Worm (Caenorhabditis elegans): ENCODE results near the gene C07A12.7.

Gene C07A12.7

DNA sequence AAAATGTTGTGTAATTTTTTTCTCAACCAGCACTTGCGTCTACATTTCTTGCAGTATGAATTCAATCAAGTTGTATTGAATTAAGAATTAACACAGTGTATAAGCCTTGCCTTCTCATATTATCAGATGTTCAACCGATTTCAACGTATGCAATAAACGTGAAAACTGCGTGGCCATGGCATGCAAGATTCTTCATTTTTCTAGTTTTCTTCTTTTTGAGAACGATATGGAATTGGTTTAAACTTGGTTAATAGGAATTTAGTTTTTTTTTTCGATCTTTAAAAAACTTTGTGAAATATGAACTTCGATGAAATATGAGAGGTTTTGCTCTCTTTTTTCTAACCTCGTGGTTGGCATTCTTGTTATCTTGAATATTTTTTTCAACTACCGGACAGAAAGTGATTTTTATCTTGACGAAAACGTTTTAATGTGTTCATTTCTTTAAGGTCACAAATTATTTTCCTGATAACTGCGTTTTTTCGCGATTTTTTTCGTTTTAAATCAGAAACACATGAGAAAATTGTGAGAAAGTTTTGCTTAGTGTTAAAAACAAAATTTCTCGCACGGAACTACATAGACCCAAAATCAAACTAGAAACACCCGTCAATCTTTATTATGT is 8.6 kb upstream of the C07A12.7 start:
- no peak for TF ChIP-seq cnd-1 (tag; optimal IDR thresholded peaks at IDR 0.05)
- no peak for TF ChIP-seq M03D4.4 (tag; optimal IDR thresholded peaks at IDR 0.05)
- TF ChIP-seq nhr-12 (tag; optimal IDR thresholded peaks at IDR 0.05): no peak
- no peak for TF ChIP-seq drap-1 (GFP tag; optimal IDR thresholded peaks at IDR 0.05)
- TF ChIP-seq ceh-83 (GFP tag; optimal IDR thresholded peaks at IDR 0.05): no peak
- no peak for TF ChIP-seq unc-62 (GFP tag; optimal IDR thresholded peaks at IDR 0.05)
- TF ChIP-seq nhr-76 (tag; optimal IDR thresholded peaks at IDR 0.05): no peak
- no peak for TF ChIP-seq sem-2 (GFP tag; optimal IDR thresholded peaks at IDR 0.05)
- no peak for TF ChIP-seq ham-2 (GFP tag; optimal IDR thresholded peaks at IDR 0.05)
- no peak for TF ChIP-seq blmp-1 (tag; optimal IDR thresholded peaks at IDR 0.05)
- no peak for TF ChIP-seq lin-32 (GFP tag; optimal IDR thresholded peaks at IDR 0.05)
- TF ChIP-seq elt-3 (tag; optimal IDR thresholded peaks at IDR 0.05): no peak

DNA sequence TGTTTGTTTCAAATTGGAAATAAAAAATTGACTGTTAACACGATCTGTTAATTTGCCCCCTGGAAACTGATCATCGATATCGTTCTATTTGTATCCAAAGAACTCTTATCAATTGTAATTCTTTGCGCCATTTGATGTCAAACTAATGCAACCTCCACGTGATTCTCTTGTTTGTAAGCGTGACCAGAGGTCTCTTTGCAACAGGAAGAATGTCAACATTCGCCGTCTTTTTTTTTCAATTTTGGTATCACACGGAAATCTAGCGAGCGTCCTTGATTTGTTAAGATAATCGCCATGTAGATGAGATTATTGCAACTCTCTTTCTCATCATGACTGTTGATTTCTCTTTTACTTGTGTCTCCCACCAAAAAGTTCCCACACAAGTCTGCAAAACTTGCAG is 7.0 kb upstream of the C07A12.7 start:
- TF ChIP-seq elt-3 (tag; optimal IDR thresholded peaks at IDR 0.05) (no peak), unc-120 (tag; optimal IDR thresholded peaks at IDR 0.05; ENCODE audit: poor library complexity, severe bottlenecking) (no peak), elt-1 (tag; optimal IDR thresholded peaks at IDR 0.05; ENCODE audit: borderline replicate concordance, insufficient read depth) (peak; percentile 76)

DNA sequence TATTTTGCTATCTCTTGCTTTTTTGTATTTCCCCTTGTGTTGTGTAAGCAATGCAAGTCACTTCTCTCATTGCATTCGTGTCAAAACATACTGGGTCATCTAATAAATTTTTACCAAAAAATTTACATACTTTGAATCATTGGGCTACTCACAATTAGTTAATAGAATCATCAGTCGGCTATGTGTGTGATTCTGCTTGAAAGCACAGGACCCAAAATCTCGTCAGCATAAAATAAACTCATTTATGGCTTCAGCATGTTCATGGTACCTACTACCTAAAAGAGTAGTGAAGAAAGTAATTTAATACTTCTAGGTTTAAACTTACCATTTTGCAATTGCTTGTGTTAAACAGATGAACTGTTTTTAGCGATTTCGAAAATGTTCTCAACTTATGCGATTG is 4.5 kb upstream of the C07A12.7 start:
- no peak for TF ChIP-seq nhr-237 (tag; optimal IDR thresholded peaks at IDR 0.05)
- no peak for TF ChIP-seq hlh-1 (tag; optimal IDR thresholded peaks at IDR 0.05)
- TF ChIP-seq ces-1 (GFP tag; optimal IDR thresholded peaks at IDR 0.05): no peak
- no peak for TF ChIP-seq lin-32 (GFP tag; optimal IDR thresholded peaks at IDR 0.05)
- TF ChIP-seq ham-2 (GFP tag; optimal IDR thresholded peaks at IDR 0.05): no peak
- no peak for TF ChIP-seq sem-2 (GFP tag; optimal IDR thresholded peaks at IDR 0.05)
- TF ChIP-seq bed-3 (GFP tag; optimal IDR thresholded peaks at IDR 0.05): no peak
- no peak for TF ChIP-seq ceh-43 (GFP tag; optimal IDR thresholded peaks at IDR 0.05)
- TF ChIP-seq cnd-1 (tag; optimal IDR thresholded peaks at IDR 0.05): no peak
- TF ChIP-seq snpc-4 (tag; optimal IDR thresholded peaks at IDR 0.05): no peak
- TF ChIP-seq mep-1 (tag; optimal IDR thresholded peaks at IDR 0.05): no peak
- no peak for TF ChIP-seq nhr-76 (tag; optimal IDR thresholded peaks at IDR 0.05)
- TF ChIP-seq lsy-2 (tag; optimal IDR thresholded peaks at IDR 0.05): no peak
- TF ChIP-seq drap-1 (GFP tag; optimal IDR thresholded peaks at IDR 0.05): no peak
- no peak for TF ChIP-seq ztf-11 (tag; optimal IDR thresholded peaks at IDR 0.05)
- no peak for TF ChIP-seq pha-4 (tag; optimal IDR thresholded peaks at IDR 0.05)

DNA sequence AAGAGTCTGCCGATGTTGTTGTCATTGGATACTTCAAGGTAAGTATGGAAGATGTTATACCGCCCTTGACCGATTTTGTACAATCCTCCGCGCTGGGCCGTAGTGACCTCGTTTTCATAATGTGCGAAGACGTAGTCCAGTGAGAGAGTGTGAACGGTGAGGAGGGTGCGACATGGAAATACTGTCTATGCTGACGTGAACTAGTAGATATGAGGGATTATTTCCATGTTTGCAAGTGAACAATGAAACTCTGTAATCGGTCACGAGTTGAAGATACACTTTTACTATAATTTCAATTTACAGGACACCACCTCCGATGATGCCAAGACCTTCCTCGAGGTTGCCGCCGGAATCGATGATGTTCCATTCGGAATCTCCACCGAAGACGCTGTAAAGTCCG is 2.9 kb upstream of the C07A12.7 start:
- no peak for TF ChIP-seq flh-1 (GFP tag; optimal IDR thresholded peaks at IDR 0.05)
- no peak for TF ChIP-seq unc-39 (tag; optimal IDR thresholded peaks at IDR 0.05)
- TF ChIP-seq tbx-8 (GFP tag; optimal IDR thresholded peaks at IDR 0.05): no peak
- no peak for TF ChIP-seq lsy-2 (tag; optimal IDR thresholded peaks at IDR 0.05)
- no peak for TF ChIP-seq zip-8 (tag; optimal IDR thresholded peaks at IDR 0.05)
- TF ChIP-seq cnd-1 (tag; optimal IDR thresholded peaks at IDR 0.05): no peak
- TF ChIP-seq snpc-4 (tag; optimal IDR thresholded peaks at IDR 0.05): no peak
- TF ChIP-seq unc-120 (tag; optimal IDR thresholded peaks at IDR 0.05; ENCODE audit: poor library complexity, severe bottlenecking): no peak
- TF ChIP-seq nhr-76 (tag; optimal IDR thresholded peaks at IDR 0.05): no peak
- no peak for TF ChIP-seq nhr-12 (tag; optimal IDR thresholded peaks at IDR 0.05)
- TF ChIP-seq elt-1 (tag; optimal IDR thresholded peaks at IDR 0.05; ENCODE audit: borderline replicate concordance, insufficient read depth): no peak
- TF ChIP-seq mls-2 (tag; optimal IDR thresholded peaks at IDR 0.05): no peak
- no peak for TF ChIP-seq ztf-11 (tag; optimal IDR thresholded peaks at IDR 0.05)
- TF ChIP-seq sptf-1 (tag; optimal IDR thresholded peaks at IDR 0.05): no peak
- TF ChIP-seq hlh-1 (tag; optimal IDR thresholded peaks at IDR 0.05): no peak
- no peak for TF ChIP-seq lin-32 (GFP tag; optimal IDR thresholded peaks at IDR 0.05)
- no peak for TF ChIP-seq nhr-28 (tag; optimal IDR thresholded peaks at IDR 0.05)
- no peak for TF ChIP-seq bed-3 (GFP tag; optimal IDR thresholded peaks at IDR 0.05)
- TF ChIP-seq M03D4.4 (tag; optimal IDR thresholded peaks at IDR 0.05): no peak

DNA sequence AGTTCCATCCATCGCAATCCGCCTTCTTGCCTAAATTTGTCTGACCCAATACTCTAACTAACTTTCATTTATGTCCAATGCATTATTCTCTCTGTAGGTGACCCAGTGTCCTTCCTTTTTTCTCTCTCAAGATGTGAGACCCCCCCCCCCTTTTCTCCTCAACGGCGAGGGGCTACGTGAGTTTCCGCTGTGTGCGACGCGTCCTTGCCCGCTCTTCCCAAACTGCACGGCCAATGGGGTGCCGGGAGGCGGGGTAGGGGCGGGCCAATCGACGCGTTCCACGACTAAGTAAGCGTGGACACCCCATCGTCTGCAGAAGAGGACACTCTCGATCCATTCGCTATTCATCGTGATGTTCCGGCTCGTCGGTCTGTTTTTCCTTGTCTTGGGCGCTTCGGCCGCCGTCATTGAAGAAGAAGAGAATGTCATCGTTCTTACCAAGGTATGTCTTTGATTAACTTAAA is 2.0 kb upstream of the C07A12.7 start, which contains the start of gene pdi-2:
Gene pdi-2, plus strand, starts transcription at position 269 of the 464 bp plus-strand sequence.
- TF ChIP-seq ham-2 (GFP tag; optimal IDR thresholded peaks at IDR 0.05) (peak; percentile 94), nhr-237 (tag; optimal IDR thresholded peaks at IDR 0.05) (peak; percentile 21), hlh-1 (tag; optimal IDR thresholded peaks at IDR 0.05) (no peak), nhr-12 (tag; optimal IDR thresholded peaks at IDR 0.05) (no peak), mls-2 (tag; optimal IDR thresholded peaks at IDR 0.05) (peak; percentile 87), nhr-2 (tag; optimal IDR thresholded peaks at IDR 0.05) (peak; percentile 41), unc-120 (tag; optimal IDR thresholded peaks at IDR 0.05; ENCODE audit: poor library complexity, severe bottlenecking) (peak; percentile 63), ces-1 (GFP tag; optimal IDR thresholded peaks at IDR 0.05) (peak; percentile 74), cnd-1 (tag; optimal IDR thresholded peaks at IDR 0.05) (peak; percentile 66), ceh-83 (GFP tag; optimal IDR thresholded peaks at IDR 0.05) (peak; percentile 49), blmp-1 (tag; optimal IDR thresholded peaks at IDR 0.05) (peak; percentile 24), elt-3 (tag; optimal IDR thresholded peaks at IDR 0.05) (no peak), lin-32 (GFP tag; optimal IDR thresholded peaks at IDR 0.05) (peak; percentile 49), bed-3 (GFP tag; optimal IDR thresholded peaks at IDR 0.05) (peak; percentile 6), lsy-2 (tag; optimal IDR thresholded peaks at IDR 0.05) (peak; percentile 88), M03D4.4 (tag; optimal IDR thresholded peaks at IDR 0.05) (peak; percentile 73), lin-13 (tag; optimal IDR thresholded peaks at IDR 0.05) (peak; percentile 14), zip-8 (tag; optimal IDR thresholded peaks at IDR 0.05) (no peak), sem-2 (GFP tag; optimal IDR thresholded peaks at IDR 0.05) (no peak), pha-4 (tag; optimal IDR thresholded peaks at IDR 0.05) (no peak), unc-62 (GFP tag; optimal IDR thresholded peaks at IDR 0.05) (peak; percentile 0), sptf-1 (tag; optimal IDR thresholded peaks at IDR 0.05) (peak; percentile 86), ceh-39 (tag; optimal IDR thresholded peaks at IDR 0.05) (no peak), ceh-43 (GFP tag; optimal IDR thresholded peaks at IDR 0.05) (peak; percentile 16), drap-1 (GFP tag; optimal IDR thresholded peaks at IDR 0.05) (peak; percentile 73), mep-1 (tag; optimal IDR thresholded peaks at IDR 0.05) (peak; percentile 54)

All from whole organism, mixed stage, embryonic.